Fruit fly (Drosophila melanogaster) whole organism, embryonic: ENCODE measurements around the gene CHOp24.

Source experiments
- Abd-B ChIP-seq: fragments of 200-800 bp; sonication (Bioruptor generic); optimal IDR thresholded peaks from 2 replicates; lab custom pipeline; 2018; ENCODE audit warnings: missing biosample characterization, mild to moderate bottlenecking, missing genetic modification characterization, moderate library complexity
- Awh ChIP-seq: fragments of 200-800 bp; sonication (Bioruptor generic); IDR thresholded peaks from 2 replicates; pipeline ENCODE4, ENCODE4 v1.3.6; 2022; ENCODE audit warnings: missing biosample characterization, missing genetic modification characterization
- Bgb ChIP-seq: fragments of 200-800 bp; sonication (Bioruptor generic); IDR thresholded peaks from 2 replicates; pipeline ENCODE4 v1.3.6; 2022; ENCODE audit warnings: missing biosample characterization, missing genetic modification characterization; ENCODE audit not compliant: partially characterized antibody
- CG10267 ChIP-seq: fragments of 200-800 bp; sonication (Bioruptor generic); optimal IDR thresholded peaks from 2 replicates; lab custom pipeline; 2018; ENCODE audit warnings: missing biosample characterization, mild to moderate bottlenecking, missing genetic modification characterization, moderate library complexity
- CG10959 ChIP-seq: fragments of 200-800 bp; sonication (Bioruptor generic); IDR thresholded peaks from 2 replicates; pipeline ENCODE4 v1.3.6; 2022; ENCODE audit warnings: missing biosample characterization, missing genetic modification characterization
- CG11456 ChIP-seq: fragments of 200-800 bp; sonication (Bioruptor generic); IDR thresholded peaks from 3 replicates; pipeline ENCODE4 v1.3.6; 2022; ENCODE audit warnings: missing biosample characterization, missing genetic modification characterization
- CG12942 ChIP-seq: fragments of 200-800 bp; sonication (Bioruptor generic); optimal IDR thresholded peaks from 3 replicates; lab custom pipeline; 2016; ENCODE audit warnings: missing biosample characterization, missing genetic modification characterization
- CG13424 ChIP-seq: fragments of 200-800 bp; sonication (Bioruptor generic); optimal IDR thresholded peaks from 2 replicates; lab custom pipeline; 2019; ENCODE audit warnings: missing biosample characterization, mild to moderate bottlenecking, missing genetic modification characterization, moderate library complexity
- CG17328 ChIP-seq: fragments of 200-800 bp; sonication (Bioruptor generic); IDR thresholded peaks from 2 replicates; pipeline ENCODE4 v1.3.6; 2022; ENCODE audit warnings: missing biosample characterization, missing genetic modification characterization
- CG17359 ChIP-seq: fragments of 200-800 bp; sonication (Bioruptor generic); optimal IDR thresholded peaks from 3 replicates; lab custom pipeline; 2018; ENCODE audit warnings: missing biosample characterization, mild to moderate bottlenecking, missing genetic modification characterization, moderate library complexity
- CG17361 ChIP-seq: fragments of 200-800 bp; sonication (Bioruptor generic); IDR thresholded peaks from 3 replicates; pipeline ENCODE4 v1.3.6; 2022; ENCODE audit warnings: missing biosample characterization, missing genetic modification characterization
- CG2129 ChIP-seq: fragments of 200-800 bp; sonication (Bioruptor generic); IDR thresholded peaks from 2 replicates; pipeline ENCODE4 v1.3.6; 2022; ENCODE audit warnings: missing biosample characterization, missing genetic modification characterization; ENCODE audit not compliant: partially characterized antibody
- CG32767 ChIP-seq: fragments of 200-800 bp; sonication (Bioruptor generic); IDR thresholded peaks from 2 replicates; pipeline ENCODE4 v1.3.6; 2022; ENCODE audit warnings: missing biosample characterization, missing genetic modification characterization
- CG5245 ChIP-seq: fragments of 200-800 bp; sonication (Bioruptor generic); optimal IDR thresholded peaks from 3 replicates; lab custom pipeline; 2016; ENCODE audit warnings: missing biosample characterization, missing genetic modification characterization
- CG7556 ChIP-seq: fragments of 200-800 bp; sonication (Bioruptor generic); optimal IDR thresholded peaks from 2 replicates; lab custom pipeline; 2017; ENCODE audit warnings: missing biosample characterization, mild to moderate bottlenecking, missing genetic modification characterization
- CG7786 ChIP-seq: fragments of 200-800 bp; sonication (Bioruptor generic); optimal IDR thresholded peaks from 2 replicates; lab custom pipeline; 2016; ENCODE audit warnings: missing biosample characterization, missing genetic modification characterization
- CG9797 ChIP-seq: fragments of 200-800 bp; sonication (Bioruptor generic); optimal IDR thresholded peaks from 3 replicates; lab custom pipeline; 2018; ENCODE audit warnings: missing biosample characterization, mild to moderate bottlenecking, missing genetic modification characterization
- D19B ChIP-seq: fragments of 200-800 bp; sonication (Bioruptor generic); optimal IDR thresholded peaks from 2 replicates; lab custom pipeline; 2017; ENCODE audit warnings: missing biosample characterization, mild to moderate bottlenecking, missing genetic modification characterization
- Dbx ChIP-seq: fragments of 200-800 bp; sonication (Bioruptor generic); IDR thresholded peaks from 3 replicates; pipeline ENCODE4 v1.3.6; 2022; ENCODE audit warnings: missing biosample characterization, missing genetic modification characterization
- Doc2 ChIP-seq: fragments of 200-800 bp; sonication (Bioruptor generic); IDR thresholded peaks from 2 replicates; pipeline ENCODE4 v1.3.6; 2022; ENCODE audit warnings: missing biosample characterization, missing genetic modification characterization
- Eip74EF ChIP-seq, 2 experiments: fragments of 200-800 bp in 1 of 2; fragments of >200 bp in 1 of 2; sonication (Bioruptor generic) in 1 of 2; optimal IDR thresholded peaks; 2 replicates each; lab custom pipeline; 2017 to 2019; ENCODE audit warnings: missing biosample characterization in 2 of 2, missing genetic modification characterization in 2 of 2, mild to moderate bottlenecking in 1 of 2, moderate library complexity in 1 of 2
- Elba2 ChIP-seq: fragments of 200-800 bp; sonication (Bioruptor generic); optimal IDR thresholded peaks from 3 replicates; lab custom pipeline; 2016; ENCODE audit warnings: missing biosample characterization, missing genetic modification characterization
- Fer1 ChIP-seq: fragments of 200-800 bp; sonication (Bioruptor generic); optimal IDR thresholded peaks from 2 replicates; lab custom pipeline; 2017; ENCODE audit warnings: missing biosample characterization, mild to moderate bottlenecking, missing genetic modification characterization
- Fer2 ChIP-seq: fragments of 200-800 bp; sonication (Bioruptor generic); optimal IDR thresholded peaks from 2 replicates; lab custom pipeline; 2018; ENCODE audit warnings: missing biosample characterization, mild to moderate bottlenecking, missing genetic modification characterization, moderate library complexity
- Gsc ChIP-seq: fragments of 200-800 bp; sonication (Bioruptor generic); IDR thresholded peaks from 2 replicates; pipeline ENCODE4 v1.3.6; 2022; ENCODE audit warnings: missing biosample characterization, missing genetic modification characterization
- Gug ChIP-seq: fragments of 200-800 bp; sonication (Bioruptor generic); IDR thresholded peaks from 4 replicates; pipeline ENCODE4 v1.3.6; 2022; ENCODE audit warnings: missing biosample characterization, missing genetic modification characterization
- HLH4C ChIP-seq: fragments of 200-800 bp; sonication (Bioruptor generic); IDR thresholded peaks from 3 replicates; pipeline ENCODE4 v1.3.6; 2022; ENCODE audit warnings: missing biosample characterization, missing genetic modification characterization; ENCODE audit not compliant: partially characterized antibody
- HLH54F ChIP-seq: fragments of 200-800 bp; sonication (Bioruptor generic); optimal IDR thresholded peaks from 3 replicates; lab custom pipeline; 2016; ENCODE audit warnings: missing biosample characterization, missing genetic modification characterization
- Lim3 ChIP-seq: fragments of 200-800 bp; sonication (Bioruptor generic); IDR thresholded peaks from 2 replicates; pipeline ENCODE4 v1.3.6; 2022; ENCODE audit warnings: missing biosample characterization, missing genetic modification characterization
- ac ChIP-seq: fragments of 200-800 bp; sonication (Bioruptor generic); optimal IDR thresholded peaks from 3 replicates; lab custom pipeline; 2017; ENCODE audit warnings: missing biosample characterization, mild to moderate bottlenecking, missing genetic modification characterization
- amos ChIP-seq: fragments of 200-800 bp; sonication (Bioruptor generic); IDR thresholded peaks from 2 replicates; pipeline ENCODE4 v1.3.6; 2022; ENCODE audit warnings: missing biosample characterization, missing genetic modification characterization; ENCODE audit not compliant: partially characterized antibody
- aop ChIP-seq: fragments of 200-800 bp; sonication (Bioruptor generic); IDR thresholded peaks from 2 replicates; pipeline ENCODE4 v1.3.6; 2022; ENCODE audit warnings: missing biosample characterization, missing genetic modification characterization
- ci ChIP-seq: fragments of 200-800 bp; sonication (Bioruptor generic); IDR thresholded peaks from 3 replicates; pipeline ENCODE4 v1.3.6; 2022; ENCODE audit warnings: missing biosample characterization, missing genetic modification characterization
- crp ChIP-seq, 2 experiments: fragments of 200-800 bp; sonication (Bioruptor generic); optimal IDR thresholded peaks; 2 replicates in 1 of 2; 3 replicates in 1 of 2; lab custom pipeline; 2017; ENCODE audit warnings: missing biosample characterization in 2 of 2, missing genetic modification characterization in 2 of 2, mild to moderate bottlenecking in 1 of 2, moderate library complexity in 1 of 2
- esg ChIP-seq: fragments of 200-800 bp; sonication (Bioruptor generic); conservative IDR thresholded peaks from 2 replicates; pipeline ENCODE4 v1.3.6; 2022; ENCODE audit warnings: missing biosample characterization, missing genetic modification characterization
- gfzf ChIP-seq: fragments of 200-800 bp; sonication (Bioruptor generic); optimal IDR thresholded peaks from 2 replicates; lab custom pipeline; 2016; ENCODE audit warnings: missing biosample characterization, mild to moderate bottlenecking, missing genetic modification characterization, moderate library complexity
- grn ChIP-seq: fragments of 200-800 bp; sonication (Bioruptor generic); optimal IDR thresholded peaks from 3 replicates; lab custom pipeline; 2017; ENCODE audit warnings: missing biosample characterization, missing genetic modification characterization
- gsb-n ChIP-seq: fragments of 200-800 bp; sonication (Bioruptor generic); optimal IDR thresholded peaks from 3 replicates; lab custom pipeline; 2018; ENCODE audit warnings: missing biosample characterization, mild to moderate bottlenecking, missing genetic modification characterization
- ind ChIP-seq: fragments of 200-800 bp; sonication (Bioruptor generic); optimal IDR thresholded peaks from 3 replicates; lab custom pipeline; 2016; ENCODE audit warnings: missing biosample characterization, missing genetic modification characterization
- inv ChIP-seq: fragments of 200-800 bp; sonication (Bioruptor generic); IDR thresholded peaks from 2 replicates; pipeline ENCODE4 v1.3.6; 2022; ENCODE audit warnings: missing biosample characterization, missing genetic modification characterization; ENCODE audit not compliant: partially characterized antibody
- mam ChIP-seq: fragments of 200-800 bp; sonication (Bioruptor generic); optimal IDR thresholded peaks from 3 replicates; lab custom pipeline; 2016; ENCODE audit warnings: missing biosample characterization, missing genetic modification characterization
- onecut ChIP-seq: fragments of 200-800 bp; sonication (Bioruptor generic); IDR thresholded peaks from 2 replicates; pipeline ENCODE4 v1.3.6; 2022; ENCODE audit warnings: missing biosample characterization, missing genetic modification characterization
- peb ChIP-seq: fragments of 200-800 bp; sonication (Bioruptor generic); IDR thresholded peaks from 2 replicates; pipeline ENCODE4 v1.3.6; 2022; ENCODE audit warnings: missing biosample characterization, missing genetic modification characterization
- pita ChIP-seq: fragments of 200-800 bp; sonication (Bioruptor generic); optimal IDR thresholded peaks from 2 replicates; lab custom pipeline; 2017; ENCODE audit warnings: missing biosample characterization, mild to moderate bottlenecking, missing genetic modification characterization
- sc ChIP-seq, 3 experiments: fragments of >200 bp in 2 of 3; fragments of 200-800 bp in 1 of 3; sonication (Bioruptor generic) in 1 of 3; optimal IDR thresholded peaks; 2 replicates in 2 of 3; 3 replicates in 1 of 3; lab custom pipeline; 2017; ENCODE audit warnings: mild to moderate bottlenecking in 1 of 3, missing biosample characterization in 1 of 3, missing genetic modification characterization in 1 of 3, missing genetic modification reagents in 1 of 3
- seq ChIP-seq: fragments of 200-800 bp; sonication (Bioruptor generic); IDR thresholded peaks from 2 replicates; pipeline ENCODE4 v1.3.6; 2022; ENCODE audit warnings: missing biosample characterization, missing genetic modification characterization
- sob ChIP-seq: fragments of 200-800 bp; sonication (Bioruptor generic); IDR thresholded peaks from 2 replicates; pipeline ENCODE4 v1.3.6; 2022; ENCODE audit warnings: missing biosample characterization, missing genetic modification characterization
- stwl ChIP-seq: fragments of 200-800 bp; sonication (Bioruptor generic); optimal IDR thresholded peaks from 3 replicates; lab custom pipeline; 2018; ENCODE audit warnings: missing biosample characterization, mild to moderate bottlenecking, missing genetic modification characterization, moderate library complexity
- tgo ChIP-seq: fragments of 200-800 bp; sonication (Bioruptor generic); IDR thresholded peaks from 3 replicates; pipeline ENCODE4 v1.3.6; 2022; ENCODE audit warnings: missing biosample characterization, missing genetic modification characterization
- trh ChIP-seq: fragments of 200-800 bp; sonication (Bioruptor generic); optimal IDR thresholded peaks from 2 replicates; lab custom pipeline; 2016; ENCODE audit warnings: missing biosample characterization, missing genetic modification characterization

The CHOp24 gene

DNA sequence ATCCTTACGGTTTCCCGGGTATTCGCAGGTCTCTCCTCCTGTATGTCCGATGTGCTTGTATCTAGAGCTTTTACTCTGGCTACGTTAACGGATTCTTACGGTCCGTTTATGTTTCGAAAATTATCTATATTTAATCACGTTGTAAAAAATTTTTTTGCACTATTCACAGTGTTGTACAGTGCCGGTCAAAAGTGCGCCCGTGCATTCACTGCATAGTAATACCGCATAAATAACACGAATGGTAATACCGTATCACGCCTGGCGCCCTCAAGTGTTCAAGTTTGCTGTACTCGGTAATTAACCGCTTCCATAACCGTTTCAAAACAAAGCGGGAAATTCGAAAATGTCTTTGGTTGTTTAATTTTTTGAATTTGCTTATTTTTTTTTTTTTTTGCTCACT is 13.3 kb downstream of the CHOp24 start, which contains the start of gene CG11444 (continued):
- TF ChIP-seq Dbx (GFP tag; lab: Robert Waterston, UW) (0 out of 3 replicates have a peak, but pooled peaks have one; percentile 58), trh (GFP tag; lab: Kevin White, UChicago) (no peak), CG2129 (GFP tag; lab: Robert Waterston, UW) (no peak), CG5245 (peak; percentile 26), CG9797 (GFP tag; lab: Kevin White, UChicago) (peak; percentile 94), CG10959 (GFP tag; lab: Robert Waterston, UW) (no peak), ac (no peak), pita (GFP tag; lab: Kevin White, UChicago) (no peak), Gug (GFP tag; lab: Robert Waterston, UW) (no peak), CG17328 (GFP tag; lab: Robert Waterston, UW) (no peak), CG32767 (GFP tag; lab: Robert Waterston, UW) (no peak), CG7786 (GFP tag; lab: Kevin White, UChicago) (peak; percentile 39), CG13424 (tag; lab: Kevin White, UChicago) (peak; percentile 30), Doc2 (no peak), Bgb (GFP tag; lab: Robert Waterston, UW) (peak; percentile 22; the same call in 1 of the 2 replicates), Eip74EF (GFP tag; optimal IDR thresholded peaks at IDR 0.05; lab: Kevin White, UChicago) (no peak), tgo (GFP tag; lab: Robert Waterston, UW) (no peak), onecut (no peak), stwl (peak; percentile 76), seq (GFP tag; lab: Robert Waterston, UW) (no peak), esg (GFP tag; lab: Robert Waterston, UW) (no peak), CG17361 (0 out of 3 replicates have a peak, but pooled peaks have one; percentile 15), sc (optimal IDR thresholded peaks at IDR 0.05; lab: Kevin White, UChicago) (no peak), sc (GFP tag; optimal IDR thresholded peaks at IDR 0.05; lab: Kevin White, UChicago) (no peak), aop (no peak), HLH54F (GFP tag; lab: Kevin White, UChicago) (peak; percentile 32), Fer2 (tag; lab: Kevin White, UChicago) (no peak), grn (GFP tag; lab: Kevin White, UChicago) (peak; percentile 63), CG7556 (GFP tag; lab: Kevin White, UChicago) (peak; percentile 25), gsb-n (tag; lab: Kevin White, UChicago) (peak; percentile 34), crp (GFP tag; optimal IDR thresholded peaks at IDR 0.05; lab: Kevin White, UChicago) (no peak), peb (GFP tag; lab: Robert Waterston, UW) (no peak), amos (GFP tag; lab: Robert Waterston, UW) (peak; percentile 10; the same call in 1 of the 2 replicates), CG12942 (GFP tag; lab: Kevin White, UChicago) (no peak), sob (GFP tag; lab: Robert Waterston, UW) (peak; percentile 68), Lim3 (GFP tag; lab: Robert Waterston, UW) (no peak), mam (GFP tag; lab: Kevin White, UChicago) (peak; percentile 60), Fer1 (GFP tag; lab: Kevin White, UChicago) (peak; percentile 52), gfzf (GFP tag; lab: Kevin White, UChicago) (peak; percentile 96), CG11456 (GFP tag; lab: Robert Waterston, UW) (0 out of 3 replicates have a peak, but pooled peaks have one; percentile 34), Elba2 (GFP tag; lab: Kevin White, UChicago) (no peak), inv (no peak), Gsc (GFP tag; lab: Robert Waterston, UW) (no peak), ci (GFP tag; lab: Robert Waterston, UW) (peak; percentile 70; the same call in 2 of the 3 replicates), HLH4C (GFP tag; lab: Robert Waterston, UW) (no peak), Awh (GFP tag; lab: Robert Waterston, UW) (no peak), CG10267 (tag; lab: Kevin White, UChicago) (peak; percentile 97), D19B (no peak), ind (GFP tag; lab: Kevin White, UChicago) (peak; percentile 17), Abd-B (GFP tag; lab: Kevin White, UChicago) (peak; percentile 5), CG17359 (tag; lab: Kevin White, UChicago) (peak; percentile 27)
